Worm (Caenorhabditis elegans) whole organism, young adult: ENCODE results near the gene cyp-13A4.

Experiments used
- B0019.2 ChIP-seq: fragments of 200-800 bp; sonication (Bioruptor generic); conservative IDR thresholded peaks from 2 replicates; pipeline ENCODE4 v1.3.6; 2022; ENCODE audit warnings: missing genetic modification reagents, missing genetic modification characterization, missing compliant biosample characterization
- B0261.1 ChIP-seq: sonication (generic microtip); optimal IDR thresholded peaks from 2 replicates; lab custom pipeline; 2016; ENCODE audit warnings: mild to moderate bottlenecking, missing genetic modification characterization, moderate library complexity, missing compliant biosample characterization
- B0336.3 ChIP-seq: fragments of 200-800 bp; sonication (Bioruptor generic); IDR thresholded peaks from 2 replicates; pipeline ENCODE4 v1.3.6; 2022; ENCODE audit warnings: missing genetic modification characterization, missing compliant biosample characterization
- D2030.7 ChIP-seq: fragments of 200-800 bp; sonication (Bioruptor generic); IDR thresholded peaks from 2 replicates; pipeline ENCODE4 v1.3.6; 2022; ENCODE audit warnings: missing genetic modification reagents, missing genetic modification characterization, missing compliant biosample characterization
- F23B12.7 ChIP-seq: sonication (generic microtip); optimal IDR thresholded peaks from 2 replicates; lab custom pipeline; 2017; ENCODE audit warnings: missing genetic modification characterization, mild to moderate bottlenecking, missing compliant biosample characterization, antibody characterized with exemption, moderate library complexity; ENCODE audit not compliant: insufficient read depth
- F37B4.10 ChIP-seq: fragments of 200-800 bp; sonication (Bioruptor generic); IDR thresholded peaks from 2 replicates; pipeline ENCODE4 v1.3.6; 2022; ENCODE audit warnings: missing genetic modification characterization, missing compliant biosample characterization
- F49E8.2 ChIP-seq: sonication (generic microtip); optimal IDR thresholded peaks from 3 replicates; lab custom pipeline; 2017; ENCODE audit warnings: missing genetic modification characterization, mild to moderate bottlenecking, missing compliant biosample characterization, antibody characterized with exemption, moderate library complexity; ENCODE audit not compliant: insufficient read depth
- F52B5.7 ChIP-seq: sonication (generic microtip); optimal IDR thresholded peaks from 2 replicates; lab custom pipeline; 2016; ENCODE audit warnings: mild to moderate bottlenecking, missing genetic modification characterization, missing compliant biosample characterization
- K12H6.12 ChIP-seq: fragments of 200-800 bp; sonication (Bioruptor generic); optimal IDR thresholded peaks from 2 replicates; lab custom pipeline; 2018; ENCODE audit warnings: mild to moderate bottlenecking, missing genetic modification characterization, missing compliant biosample characterization
- Y79H2A.3 ChIP-seq: fragments of 200-800 bp; sonication (Bioruptor generic); conservative IDR thresholded peaks from 2 replicates; pipeline ENCODE4 v1.3.6; 2022; ENCODE audit warnings: missing genetic modification reagents, missing genetic modification characterization, missing compliant biosample characterization
- ZK185.1 ChIP-seq: sonication (generic microtip); optimal IDR thresholded peaks from 2 replicates; lab custom pipeline; 2016; ENCODE audit warnings: mild to moderate bottlenecking, missing genetic modification characterization, missing compliant biosample characterization; ENCODE audit not compliant: poor library complexity, severe bottlenecking
- akir-1 ChIP-seq: fragments of 200-800 bp; sonication (Bioruptor generic); optimal IDR thresholded peaks from 2 replicates; lab custom pipeline; 2018; ENCODE audit warnings: mild to moderate bottlenecking, missing genetic modification characterization, moderate library complexity, missing compliant biosample characterization
- aptf-3 ChIP-seq: fragments of 200-800 bp; sonication (Bioruptor generic); IDR thresholded peaks from 2 replicates; pipeline ENCODE4 v1.3.6; 2022; ENCODE audit warnings: missing genetic modification characterization, missing compliant biosample characterization
- athp-1 ChIP-seq: sonication (generic microtip); optimal IDR thresholded peaks from 2 replicates; lab custom pipeline; 2017; ENCODE audit warnings: mild to moderate bottlenecking, missing genetic modification characterization, missing compliant biosample characterization
- attf-5 ChIP-seq: fragments of 200-800 bp; sonication (Bioruptor generic); optimal IDR thresholded peaks from 2 replicates; lab custom pipeline; 2018; ENCODE audit warnings: mild to moderate bottlenecking, missing genetic modification characterization, missing compliant biosample characterization
- cebp-1 ChIP-seq, 2 experiments: fragments of 200-800 bp in 1 of 2; sonication (Bioruptor generic) in 1 of 2; sonication (generic microtip) in 1 of 2; IDR thresholded peaks in 1 of 2; optimal IDR thresholded peaks in 1 of 2; 2 replicates each; pipeline versions ENCODE4 v1.3.6 to Lab custom; 2017 to 2022; ENCODE audit warnings: missing compliant biosample characterization in 2 of 2, missing genetic modification characterization in 2 of 2, mild to moderate bottlenecking in 1 of 2, missing genetic modification reagents in 1 of 2, moderate library complexity in 1 of 2
- ceh-27 ChIP-seq: fragments of 200-800 bp; sonication (Bioruptor generic); optimal IDR thresholded peaks from 2 replicates; lab custom pipeline; 2018; ENCODE audit warnings: mild to moderate bottlenecking, missing genetic modification characterization, moderate library complexity, missing compliant biosample characterization
- dox-1 ChIP-seq: fragments of 200-800 bp; sonication (Bioruptor generic); IDR thresholded peaks from 2 replicates; pipeline ENCODE4 v1.3.6; 2022; ENCODE audit warnings: missing genetic modification reagents, missing genetic modification characterization, missing compliant biosample characterization
- ekl-4 ChIP-seq: fragments of 200-800 bp; sonication (Bioruptor generic); IDR thresholded peaks from 2 replicates; pipeline ENCODE4 v1.3.6; 2022; ENCODE audit warnings: missing genetic modification reagents, missing genetic modification characterization, missing compliant biosample characterization
- hlh-26 ChIP-seq: fragments of 200-800 bp; sonication (Bioruptor generic); conservative IDR thresholded peaks from 2 replicates; pipeline ENCODE4 v1.3.6; 2022; ENCODE audit warnings: missing genetic modification reagents, missing genetic modification characterization, missing compliant biosample characterization
- hmg-1.2 ChIP-seq: fragments of 200-800 bp; sonication (Bioruptor generic); IDR thresholded peaks from 2 replicates; pipeline ENCODE4 v1.3.6; 2022; ENCODE audit warnings: missing genetic modification reagents, missing genetic modification characterization, missing compliant biosample characterization
- hrde-1 ChIP-seq: sonication (generic microtip); optimal IDR thresholded peaks from 2 replicates; lab custom pipeline; 2016; ENCODE audit warnings: missing genetic modification characterization, mild to moderate bottlenecking, missing compliant biosample characterization, moderate library complexity, missing genotype, missing genetic modification reagents, borderline replicate concordance
- hsf-1 ChIP-seq: fragments of 200-800 bp; sonication (Bioruptor generic); IDR thresholded peaks from 2 replicates; pipeline ENCODE4 v1.3.6; 2022; ENCODE audit warnings: missing genetic modification reagents, missing genetic modification characterization, missing compliant biosample characterization
- let-526 ChIP-seq: fragments of 200-800 bp; sonication (Bioruptor generic); IDR thresholded peaks from 2 replicates; pipeline ENCODE4 v1.3.6; 2022; ENCODE audit warnings: missing genetic modification reagents, missing genetic modification characterization, missing compliant biosample characterization
- let-607 ChIP-seq, 2 experiments: fragments of 200-800 bp in 1 of 2; sonication (Bioruptor generic) in 1 of 2; sonication (generic microtip) in 1 of 2; optimal IDR thresholded peaks; 2 replicates each; lab custom pipeline; 2016 to 2018; ENCODE audit warnings: mild to moderate bottlenecking in 2 of 2, missing compliant biosample characterization in 2 of 2, missing genetic modification characterization in 2 of 2, moderate library complexity in 2 of 2, missing genotype in 1 of 2
- lin-26 ChIP-seq: fragments of 200-800 bp; sonication (Bioruptor generic); IDR thresholded peaks from 2 replicates; pipeline ENCODE4 v1.3.6; 2022; ENCODE audit warnings: missing genetic modification reagents, missing genetic modification characterization, missing compliant biosample characterization
- lin-35 ChIP-seq, 3 experiments: fragments of 150-350 bp in 2 of 3; sonication (generic microtip) in 1 of 3; optimal IDR thresholded peaks; 2 replicates each; lab custom pipeline; 2014 to 2018; ENCODE audit warnings: missing biosample characterization in 3 of 3, missing genetic modification characterization in 3 of 3, missing genetic modification reagents in 3 of 3
- lin-40 ChIP-seq: sonication (generic microtip); optimal IDR thresholded peaks from 2 replicates; lab custom pipeline; 2016; ENCODE audit warnings: missing genetic modification characterization, mild to moderate bottlenecking, missing compliant biosample characterization, missing genotype, missing genetic modification reagents
- lin-54 ChIP-seq: fragments of 200-800 bp; sonication (Bioruptor generic); optimal IDR thresholded peaks from 2 replicates; lab custom pipeline; 2018; ENCODE audit warnings: mild to moderate bottlenecking, missing genetic modification characterization, missing compliant biosample characterization
- lsl-1 ChIP-seq: fragments of 200-800 bp; sonication (Bioruptor generic); optimal IDR thresholded peaks from 2 replicates; lab custom pipeline; 2018; ENCODE audit warnings: mild to moderate bottlenecking, missing genetic modification characterization, moderate library complexity, missing compliant biosample characterization
- madf-6 ChIP-seq: fragments of 200-800 bp; sonication (Bioruptor generic); IDR thresholded peaks from 2 replicates; pipeline ENCODE4 v1.3.6; 2022; ENCODE audit warnings: missing genetic modification reagents, missing genetic modification characterization, missing compliant biosample characterization
- mcd-1 ChIP-seq: fragments of 200-800 bp; sonication (Bioruptor generic); IDR thresholded peaks from 2 replicates; pipeline ENCODE4 v1.3.6; 2022; ENCODE audit warnings: missing genetic modification reagents, missing genetic modification characterization, missing compliant biosample characterization
- mes-4 ChIP-seq: sonication (generic microtip); optimal IDR thresholded peaks from 2 replicates; lab custom pipeline; 2016; ENCODE audit warnings: missing genotype, missing genetic modification characterization, missing compliant biosample characterization
- nfya-1 ChIP-seq: sonication (generic microtip); optimal IDR thresholded peaks from 2 replicates; lab custom pipeline; 2017; ENCODE audit warnings: antibody characterized with exemption, missing compliant biosample characterization, missing genetic modification characterization, borderline replicate concordance; ENCODE audit not compliant: insufficient read depth
- nhr-27 ChIP-seq: fragments of 200-800 bp; sonication (Bioruptor generic); optimal IDR thresholded peaks from 2 replicates; lab custom pipeline; 2018; ENCODE audit warnings: mild to moderate bottlenecking, missing genetic modification characterization, moderate library complexity, missing compliant biosample characterization
- pbrm-1 ChIP-seq: fragments of 200-800 bp; sonication (Bioruptor generic); IDR thresholded peaks from 2 replicates; pipeline ENCODE4 v1.3.6; 2022; ENCODE audit warnings: missing genetic modification reagents, missing genetic modification characterization, missing compliant biosample characterization
- pha-4 ChIP-seq: fragments of 150-350 bp; sonication (generic microtip); optimal IDR thresholded peaks from 2 replicates; lab custom pipeline; 2014; ENCODE audit warnings: missing biosample characterization, missing genetic modification reagents, missing genetic modification characterization
- rcor-1 ChIP-seq: fragments of 200-800 bp; sonication (Bioruptor generic); IDR thresholded peaks from 2 replicates; pipeline ENCODE4 v1.3.6; 2022; ENCODE audit warnings: missing genetic modification reagents, missing genetic modification characterization, missing compliant biosample characterization
- sea-2 ChIP-seq: fragments of 200-800 bp; sonication (Bioruptor generic); IDR thresholded peaks from 2 replicates; pipeline ENCODE4 v1.3.6; 2022; ENCODE audit warnings: missing genetic modification characterization, missing compliant biosample characterization
- snpc-4 ChIP-seq, 5 experiments: fragments of 150-350 bp in 1 of 5; sonication (generic microtip) in 4 of 5; optimal IDR thresholded peaks; 2 replicates each; lab custom pipeline; 2014 to 2018; ENCODE audit warnings: missing genetic modification characterization in 5 of 5, missing biosample characterization in 3 of 5, antibody characterized with exemption in 2 of 5, mild to moderate bottlenecking in 2 of 5, missing compliant biosample characterization in 2 of 5, missing genotype in 2 of 5, moderate library complexity in 2 of 5, missing genetic modification reagents in 1 of 5
- tbp1 ChIP-seq: fragments of 200-800 bp; sonication (Bioruptor generic); optimal IDR thresholded peaks from 2 replicates; lab custom pipeline; 2018; ENCODE audit warnings: mild to moderate bottlenecking, missing genetic modification characterization, missing compliant biosample characterization
- zfh-2 ChIP-seq: fragments of 200-800 bp; sonication (Bioruptor generic); conservative IDR thresholded peaks from 2 replicates; pipeline ENCODE4 v1.3.6; 2022; ENCODE audit warnings: missing genetic modification reagents, missing genetic modification characterization, missing compliant biosample characterization
- ztf-3 ChIP-seq: fragments of 200-800 bp; sonication (Bioruptor generic); optimal IDR thresholded peaks from 2 replicates; lab custom pipeline; 2018; ENCODE audit warnings: mild to moderate bottlenecking, missing genetic modification characterization, missing compliant biosample characterization

The cyp-13A4 gene

DNA sequence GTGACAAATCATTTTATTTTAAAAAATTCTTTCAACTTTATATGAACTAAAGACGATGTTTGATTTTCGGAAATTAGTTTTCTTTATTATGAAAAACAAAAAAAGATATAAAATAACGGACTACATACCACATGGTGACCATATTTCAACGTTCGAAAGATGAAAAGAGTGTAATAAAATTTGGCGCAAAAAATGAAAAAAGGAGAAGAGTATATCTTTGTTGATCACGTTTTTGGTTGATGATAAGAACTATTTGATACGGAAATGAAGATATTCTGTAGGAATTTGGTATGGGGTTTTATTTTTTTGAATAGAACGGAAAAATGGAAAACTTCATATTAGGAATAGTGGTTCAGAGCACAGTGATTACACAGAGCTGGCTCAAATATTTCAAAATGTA, 44.5 kb downstream of the cyp-13A4 start, which contains the start of gene Y53C12B.7:
TSS of gene Y53C12B.7 (minus strand) at position 163 of the 400 bp plus-strand sequence.
- no peak for TF ChIP-seq B0336.3 (GFP tag; lab: Robert Waterston, UW)
- no peak for TF ChIP-seq athp-1 (tag; lab: Kevin White, UChicago)
- no peak for TF ChIP-seq F37B4.10 (GFP tag; lab: Robert Waterston, UW)
- no peak for TF ChIP-seq pha-4
- TF ChIP-seq Y79H2A.3 (GFP tag; lab: Robert Waterston, UW): no peak
- no peak for TF ChIP-seq ekl-4
- TF ChIP-seq F23B12.7: no peak
- TF ChIP-seq pbrm-1 (GFP tag; lab: Robert Waterston, UW): no peak
- TF ChIP-seq hlh-26 (GFP tag; lab: Robert Waterston, UW): no peak

DNA sequence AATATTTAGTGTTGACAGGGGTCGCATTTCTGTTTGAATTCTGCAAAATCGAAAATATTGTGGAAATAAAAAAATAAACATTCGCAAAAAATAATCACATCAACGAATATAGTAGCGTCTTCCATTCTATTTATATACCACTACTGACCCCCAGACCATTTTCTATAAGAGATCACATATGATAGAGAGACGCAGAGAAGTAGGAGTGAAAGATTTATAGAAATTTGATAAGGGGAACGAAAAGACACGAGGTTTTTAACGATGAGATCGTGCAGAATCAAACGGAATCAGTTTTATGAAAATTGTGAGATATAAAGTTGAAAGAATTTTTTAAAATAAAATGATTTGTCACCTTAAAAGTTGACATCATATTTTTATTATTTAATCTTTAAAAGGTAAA, 45.3 kb downstream of the cyp-13A4 start:
- TF ChIP-seq F23B12.7: no peak
- TF ChIP-seq lin-26: no peak
- no peak for TF ChIP-seq tbp1 (GFP tag; lab: Kevin White, UChicago)
- no peak for TF ChIP-seq ztf-3 (GFP tag; lab: Kevin White, UChicago)
- TF ChIP-seq let-607 (tag; optimal IDR thresholded peaks at IDR 0.05; lab: Kevin White, UChicago): no peak
- TF ChIP-seq hsf-1 (GFP tag; lab: Robert Waterston, UW): no peak
- no peak for TF ChIP-seq let-526 (GFP tag; lab: Robert Waterston, UW)
- TF ChIP-seq athp-1 (tag; lab: Kevin White, UChicago): no peak
- no peak for TF ChIP-seq mcd-1 (GFP tag; lab: Robert Waterston, UW)
- no peak for TF ChIP-seq hrde-1 (tag; lab: Kevin White, UChicago)
- no peak for TF ChIP-seq mes-4 (tag; lab: Kevin White, UChicago)
- no peak for TF ChIP-seq ceh-27

DNA sequence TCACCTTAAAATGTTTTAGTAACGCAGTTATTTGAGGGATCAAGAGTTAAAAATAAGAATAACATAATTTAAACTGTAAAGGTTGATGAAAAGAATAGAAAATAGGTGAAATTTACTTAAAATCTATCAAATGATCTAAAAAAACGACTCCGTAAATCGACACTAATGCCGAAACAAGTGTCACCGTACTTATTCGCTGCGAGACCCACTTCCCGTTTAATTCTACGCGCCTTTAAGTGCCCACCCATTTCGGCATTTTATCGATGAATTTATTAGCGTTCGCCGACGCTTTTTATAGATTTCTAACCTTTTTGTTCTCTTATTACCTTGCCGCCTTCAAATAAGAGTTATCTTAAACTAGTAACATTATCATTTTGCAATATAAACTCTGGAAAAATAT, 51.5 kb downstream of the cyp-13A4 start, which contains the start of the genes Y53C12B.1 and nos-3:
TSS of gene Y53C12B.1 (minus strand) at position 10 of the 400 bp plus-strand sequence.
TSS of gene nos-3 (plus strand) at position 248 of the 400 bp plus-strand sequence.
- TF ChIP-seq cebp-1 (GFP tag; IDR thresholded peaks at IDR 0.05; lab: Robert Waterston, UW) (no peak), cebp-1 (tag; optimal IDR thresholded peaks at IDR 0.05; lab: Kevin White, UChicago) (peak; percentile 39), rcor-1 (GFP tag; lab: Robert Waterston, UW) (peak; percentile 59), B0261.1 (tag; lab: Kevin White, UChicago) (no peak), zfh-2 (GFP tag; lab: Robert Waterston, UW) (no peak), lin-54 (GFP tag; lab: Kevin White, UChicago) (peak; percentile 56), akir-1 (GFP tag; lab: Kevin White, UChicago) (no peak), hmg-1.2 (GFP tag; lab: Robert Waterston, UW) (peak; percentile 40; the same call in 1 of the 2 replicates), lin-35 (GFP tag; optimal IDR thresholded peaks at IDR 0.05; lab: Kevin White, UChicago) (peak in 2 of 3 experiments; percentile 2 to 51), ZK185.1 (tag; lab: Kevin White, UChicago) (peak; percentile 46), F49E8.2 (tag; lab: Kevin White, UChicago) (peak; percentile 62), nhr-27 (tag; lab: Kevin White, UChicago) (no peak), lin-40 (tag; lab: Kevin White, UChicago) (peak; percentile 21), K12H6.12 (tag; lab: Kevin White, UChicago) (peak; percentile 19), dox-1 (GFP tag; lab: Robert Waterston, UW) (peak; percentile 59; the same call in 1 of the 2 replicates), attf-5 (GFP tag; lab: Kevin White, UChicago) (peak; percentile 50), lsl-1 (peak; percentile 90), ekl-4 (0 out of 2 replicates have a peak, but pooled peaks have one; percentile 22), snpc-4 (GFP tag; optimal IDR thresholded peaks at IDR 0.05; lab: Kevin White, UChicago) (peak; percentile 7), snpc-4 (tag; optimal IDR thresholded peaks at IDR 0.05; lab: Kevin White, UChicago) (peak in 3 of 4 experiments; percentile 26 to 72 (median 49)), nfya-1 (no peak), B0019.2 (peak; percentile 87), aptf-3 (GFP tag; lab: Robert Waterston, UW) (no peak), D2030.7 (GFP tag; lab: Robert Waterston, UW) (peak; percentile 57; the same call in 1 of the 2 replicates), F52B5.7 (tag; lab: Kevin White, UChicago) (no peak), madf-6 (GFP tag; lab: Robert Waterston, UW) (peak; percentile 85), sea-2 (GFP tag; lab: Robert Waterston, UW) (no peak)
